Worm (Caenorhabditis elegans) whole organism, early embryonic: ENCODE results near the gene F37A4.3.

Experiments used
- B0310.2 ChIP-seq: sonication (generic microtip); optimal IDR thresholded peaks from 2 replicates; lab custom pipeline; 2016; ENCODE audit warnings: mild to moderate bottlenecking, missing genetic modification characterization, missing compliant biosample characterization
- F13C5.2 ChIP-seq: sonication (generic microtip); optimal IDR thresholded peaks from 2 replicates; lab custom pipeline; 2017; ENCODE audit warnings: mild to moderate bottlenecking, missing genetic modification characterization, inconsistent platforms, missing compliant biosample characterization
- aly-1 ChIP-seq: sonication (generic microtip); optimal IDR thresholded peaks from 2 replicates; lab custom pipeline; 2016; ENCODE audit warnings: missing genetic modification characterization, missing compliant biosample characterization
- ama-1 ChIP-seq: fragments of 150-350 bp; optimal IDR thresholded peaks from 2 replicates; lab custom pipeline; 2014
- ceh-13 ChIP-seq: fragments of 200-800 bp; sonication (Bioruptor generic); optimal IDR thresholded peaks from 2 replicates; lab custom pipeline; 2018; ENCODE audit warnings: mild to moderate bottlenecking, missing genetic modification characterization, missing compliant biosample characterization
- ceh-36 ChIP-seq: sonication (generic microtip); optimal IDR thresholded peaks from 2 replicates; lab custom pipeline; 2016; ENCODE audit warnings: missing genetic modification characterization, inconsistent platforms, missing compliant biosample characterization
- ets-7 ChIP-seq: sonication (generic microtip); optimal IDR thresholded peaks from 2 replicates; lab custom pipeline; 2016; ENCODE audit warnings: missing genotype, missing genetic modification characterization, missing compliant biosample characterization
- flt-1 ChIP-seq: fragments of 200-800 bp; sonication (Bioruptor generic); IDR thresholded peaks from 2 replicates; pipeline ENCODE4 v1.3.6; 2022; ENCODE audit warnings: missing genetic modification characterization, missing compliant biosample characterization
- hmbx-1 ChIP-seq: sonication (generic microtip); optimal IDR thresholded peaks from 2 replicates; lab custom pipeline; 2016; ENCODE audit warnings: mild to moderate bottlenecking, missing genetic modification characterization, missing compliant biosample characterization
- hmg-4 ChIP-seq: fragments of 200-800 bp; sonication (Bioruptor generic); optimal IDR thresholded peaks from 2 replicates; lab custom pipeline; 2018; ENCODE audit warnings: mild to moderate bottlenecking, missing genetic modification characterization, missing compliant biosample characterization
- hnd-1 ChIP-seq: sonication (generic microtip); optimal IDR thresholded peaks from 2 replicates; lab custom pipeline; 2016; ENCODE audit warnings: missing genetic modification characterization, missing compliant biosample characterization
- pes-1 ChIP-seq: fragments of 200-800 bp; sonication (Bioruptor generic); IDR thresholded peaks from 2 replicates; pipeline ENCODE4 v1.3.6; 2022; ENCODE audit warnings: missing genetic modification reagents, missing genetic modification characterization, missing compliant biosample characterization
- scrt-1 ChIP-seq: fragments of 200-800 bp; sonication (Bioruptor generic); IDR thresholded peaks from 2 replicates; pipeline ENCODE4 v1.3.6; 2022; ENCODE audit warnings: missing genetic modification characterization, missing compliant biosample characterization
- sea-1 ChIP-seq: fragments of 200-800 bp; sonication (Bioruptor generic); conservative IDR thresholded peaks from 2 replicates; pipeline ENCODE4 v1.3.6; 2022; ENCODE audit warnings: missing genetic modification characterization, missing compliant biosample characterization
- tbx-11 ChIP-seq: fragments of 200-800 bp; sonication (Bioruptor generic); IDR thresholded peaks from 2 replicates; pipeline ENCODE4 v1.3.6; 2022; ENCODE audit warnings: missing genetic modification characterization, missing compliant biosample characterization
- tbx-37 ChIP-seq: fragments of 200-800 bp; sonication (Bioruptor generic); conservative IDR thresholded peaks from 2 replicates; pipeline ENCODE4 v1.3.6; 2022; ENCODE audit warnings: missing genetic modification reagents, missing genetic modification characterization, missing compliant biosample characterization
- tra-4 ChIP-seq: sonication (generic microtip); optimal IDR thresholded peaks from 2 replicates; lab custom pipeline; 2017; ENCODE audit warnings: missing genetic modification characterization, missing compliant biosample characterization

F37A4.3 gene

ce11 chrIII:6736971-6737370 is 18.6 kb downstream of the F37A4.3 start, which contains the start of gene K07E12.2:
Gene K07E12.2 (plus strand): TSS chrIII:6737271.
- TF ChIP-seq tbx-37: no peak
- no peak for TF ChIP-seq hnd-1 (tag; lab: Kevin White, UChicago)
- no peak for TF ChIP-seq flt-1 (GFP tag; lab: Robert Waterston, UW)
- no peak for TF ChIP-seq F13C5.2 (tag; lab: Kevin White, UChicago)
- no peak for TF ChIP-seq ets-7 (tag; lab: Kevin White, UChicago)
- TF ChIP-seq pes-1 (GFP tag; lab: Robert Waterston, UW): no peak
- no peak for TF ChIP-seq hmbx-1 (tag; lab: Kevin White, UChicago)
- TF ChIP-seq tra-4 (tag; lab: Kevin White, UChicago): no peak
- no peak for TF ChIP-seq ceh-36 (tag; lab: Kevin White, UChicago)
- TF ChIP-seq ceh-13 (GFP tag; lab: Kevin White, UChicago): no peak
- no peak for TF ChIP-seq ama-1
- TF ChIP-seq scrt-1 (GFP tag; lab: Robert Waterston, UW): no peak
- no peak for TF ChIP-seq hmg-4 (GFP tag; lab: Kevin White, UChicago)
- no peak for TF ChIP-seq sea-1

- TF ChIP-seq F13C5.2 (tag; lab: Kevin White, UChicago) (no peak), ama-1 (no peak), ceh-36 (tag; lab: Kevin White, UChicago) (no peak), B0310.2 (tag; lab: Kevin White, UChicago) (no peak), hmg-4 (GFP tag; lab: Kevin White, UChicago) (no peak), ets-7 (tag; lab: Kevin White, UChicago) (no peak), tbx-11 (GFP tag; lab: Robert Waterston, UW) (no peak), hnd-1 (tag; lab: Kevin White, UChicago) (no peak), sea-1 (no peak), ceh-13 (GFP tag; lab: Kevin White, UChicago) (no peak), aly-1 (no peak), hmbx-1 (tag; lab: Kevin White, UChicago) (no peak), tbx-37 (no peak)
These were observed 21.7 kb downstream of the F37A4.3 start for ce11 chrIII:6740072-6740471.

ce11 chrIII:6742597-6742996 is 24.2 kb downstream of the F37A4.3 start:
- no peak for TF ChIP-seq pes-1 (GFP tag; lab: Robert Waterston, UW)
- TF ChIP-seq aly-1: no peak
- TF ChIP-seq hnd-1 (tag; lab: Kevin White, UChicago): no peak
- TF ChIP-seq ama-1: no peak
- TF ChIP-seq B0310.2 (tag; lab: Kevin White, UChicago): no peak
- TF ChIP-seq ceh-36 (tag; lab: Kevin White, UChicago): no peak
- TF ChIP-seq flt-1 (GFP tag; lab: Robert Waterston, UW): no peak
- TF ChIP-seq ets-7 (tag; lab: Kevin White, UChicago): no peak
- no peak for TF ChIP-seq hmbx-1 (tag; lab: Kevin White, UChicago)
- no peak for TF ChIP-seq ceh-13 (GFP tag; lab: Kevin White, UChicago)
- TF ChIP-seq hmg-4 (GFP tag; lab: Kevin White, UChicago): no peak
- no peak for TF ChIP-seq sea-1
- TF ChIP-seq tbx-11 (GFP tag; lab: Robert Waterston, UW): no peak
- TF ChIP-seq scrt-1 (GFP tag; lab: Robert Waterston, UW): no peak
- TF ChIP-seq F13C5.2 (tag; lab: Kevin White, UChicago): no peak
- TF ChIP-seq tbx-37: no peak
- no peak for TF ChIP-seq tra-4 (tag; lab: Kevin White, UChicago)

- no peak for TF ChIP-seq hmbx-1 (tag; lab: Kevin White, UChicago)
- no peak for TF ChIP-seq tbx-11 (GFP tag; lab: Robert Waterston, UW)
- no peak for TF ChIP-seq scrt-1 (GFP tag; lab: Robert Waterston, UW)
- TF ChIP-seq hmg-4 (GFP tag; lab: Kevin White, UChicago): no peak
- no peak for TF ChIP-seq aly-1
- no peak for TF ChIP-seq ceh-36 (tag; lab: Kevin White, UChicago)
- no peak for TF ChIP-seq hnd-1 (tag; lab: Kevin White, UChicago)
- no peak for TF ChIP-seq sea-1
- no peak for TF ChIP-seq ets-7 (tag; lab: Kevin White, UChicago)
- TF ChIP-seq B0310.2 (tag; lab: Kevin White, UChicago): no peak
- no peak for TF ChIP-seq ceh-13 (GFP tag; lab: Kevin White, UChicago)
- no peak for TF ChIP-seq F13C5.2 (tag; lab: Kevin White, UChicago)
- no peak for TF ChIP-seq tbx-37
These were observed 27.6 kb downstream of the F37A4.3 start, which contains the start of gene dig-1 for ce11 chrIII:6746008-6746407. Gene dig-1 (plus strand): TSS chrIII:6746308.

ce11 chrIII:6746668-6747067 is 28.3 kb downstream of the F37A4.3 start:
- TF ChIP-seq hnd-1 (tag; lab: Kevin White, UChicago): no peak
- TF ChIP-seq pes-1 (GFP tag; lab: Robert Waterston, UW): no peak
- no peak for TF ChIP-seq hmbx-1 (tag; lab: Kevin White, UChicago)
- no peak for TF ChIP-seq B0310.2 (tag; lab: Kevin White, UChicago)
- TF ChIP-seq ets-7 (tag; lab: Kevin White, UChicago): no peak
- TF ChIP-seq tbx-37: no peak
- TF ChIP-seq scrt-1 (GFP tag; lab: Robert Waterston, UW): no peak

ce11 chrIII:6752612-6753011 is 34.2 kb downstream of the F37A4.3 start:
- TF ChIP-seq tbx-11 (GFP tag; lab: Robert Waterston, UW) (no peak), pes-1 (GFP tag; lab: Robert Waterston, UW) (no peak), F13C5.2 (tag; lab: Kevin White, UChicago) (no peak), ceh-36 (tag; lab: Kevin White, UChicago) (no peak), B0310.2 (tag; lab: Kevin White, UChicago) (no peak), tra-4 (tag; lab: Kevin White, UChicago) (no peak), tbx-37 (no peak), ets-7 (tag; lab: Kevin White, UChicago) (no peak), aly-1 (no peak), ama-1 (no peak), sea-1 (no peak), hnd-1 (tag; lab: Kevin White, UChicago) (no peak), hmg-4 (GFP tag; lab: Kevin White, UChicago) (no peak), hmbx-1 (tag; lab: Kevin White, UChicago) (no peak), scrt-1 (GFP tag; lab: Robert Waterston, UW) (no peak), flt-1 (GFP tag; lab: Robert Waterston, UW) (no peak), ceh-13 (GFP tag; lab: Kevin White, UChicago) (no peak)

ce11 chrIII:6756769-6757168 is 38.4 kb downstream of the F37A4.3 start:
- TF ChIP-seq hmbx-1 (tag; lab: Kevin White, UChicago) (no peak), tbx-11 (GFP tag; lab: Robert Waterston, UW) (no peak), hnd-1 (tag; lab: Kevin White, UChicago) (no peak), ceh-13 (GFP tag; lab: Kevin White, UChicago) (no peak), ceh-36 (tag; lab: Kevin White, UChicago) (no peak), ets-7 (tag; lab: Kevin White, UChicago) (no peak), F13C5.2 (tag; lab: Kevin White, UChicago) (no peak), tra-4 (tag; lab: Kevin White, UChicago) (no peak), scrt-1 (GFP tag; lab: Robert Waterston, UW) (no peak), flt-1 (GFP tag; lab: Robert Waterston, UW) (no peak), hmg-4 (GFP tag; lab: Kevin White, UChicago) (no peak), pes-1 (GFP tag; lab: Robert Waterston, UW) (no peak), sea-1 (no peak), tbx-37 (no peak), aly-1 (no peak)
